Fruit fly (Drosophila melanogaster) whole organism: Measurements from ENCODE around the gene CG31988.

Experiments used
- CG8478 ChIP-seq: fragments of >200 bp; optimal IDR thresholded peaks from 2 replicates; lab custom pipeline; 2018; ENCODE audit warnings: inconsistent platforms
- Dll ChIP-seq: fragments of >200 bp; optimal IDR thresholded peaks from 2 replicates; lab custom pipeline; 2017
- pan ChIP-seq: fragments of >200 bp; optimal IDR thresholded peaks from 2 replicates; lab custom pipeline; 2017
- psq ChIP-seq: fragments of >200 bp; optimal IDR thresholded peaks from 2 replicates; lab custom pipeline; 2017
- usp ChIP-seq: fragments of >200 bp; optimal IDR thresholded peaks from 2 replicates; lab custom pipeline; 2017; ENCODE audit warnings: missing biosample characterization, missing genetic modification characterization, mixed read lengths

DNA sequence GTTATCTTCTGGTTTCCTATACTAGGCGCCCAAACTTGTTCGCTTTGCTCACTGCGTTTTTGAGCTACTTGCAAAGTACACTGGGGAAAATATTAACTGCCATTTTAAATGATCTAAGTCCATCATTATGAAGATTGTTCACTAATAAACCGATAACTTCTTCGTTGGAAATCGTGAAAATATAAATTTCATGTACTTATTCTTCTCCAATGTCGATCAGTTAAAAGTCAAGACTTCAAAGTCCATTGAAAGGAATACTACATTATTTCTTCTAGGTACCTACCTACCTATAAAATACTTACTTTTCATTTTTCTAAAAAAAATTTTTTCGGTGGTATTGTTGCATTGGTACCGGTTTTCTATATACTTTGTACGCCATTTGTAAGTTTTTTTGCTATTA is 44.1 kb upstream of the CG31988 start:
- no peak for TF ChIP-seq Dll (lab: Kevin White, UChicago)
- TF ChIP-seq usp: no peak
- no peak for TF ChIP-seq psq (lab: Kevin White, UChicago)
- no peak for TF ChIP-seq CG8478 (lab: Kevin White, UChicago)
- TF ChIP-seq pan: no peak
